Fruit fly (Drosophila melanogaster) whole organism: ENCODE data around the gene CG1316.

Experiments used
- Dll ChIP-seq: fragments of >200 bp; optimal IDR thresholded peaks from 2 replicates; lab custom pipeline; 2017
- EcR ChIP-seq, 2 experiments: fragments of >200 bp; optimal IDR thresholded peaks; 2 replicates each; lab custom pipeline; 2017; ENCODE audit warnings: missing biosample characterization in 2 of 2, missing genetic modification characterization in 2 of 2, missing genetic modification reagents in 2 of 2
- psq ChIP-seq: fragments of >200 bp; optimal IDR thresholded peaks from 2 replicates; lab custom pipeline; 2017
- usp ChIP-seq: fragments of >200 bp; optimal IDR thresholded peaks from 2 replicates; lab custom pipeline; 2017; ENCODE audit warnings: missing biosample characterization, missing genetic modification characterization, mixed read lengths

DNA sequence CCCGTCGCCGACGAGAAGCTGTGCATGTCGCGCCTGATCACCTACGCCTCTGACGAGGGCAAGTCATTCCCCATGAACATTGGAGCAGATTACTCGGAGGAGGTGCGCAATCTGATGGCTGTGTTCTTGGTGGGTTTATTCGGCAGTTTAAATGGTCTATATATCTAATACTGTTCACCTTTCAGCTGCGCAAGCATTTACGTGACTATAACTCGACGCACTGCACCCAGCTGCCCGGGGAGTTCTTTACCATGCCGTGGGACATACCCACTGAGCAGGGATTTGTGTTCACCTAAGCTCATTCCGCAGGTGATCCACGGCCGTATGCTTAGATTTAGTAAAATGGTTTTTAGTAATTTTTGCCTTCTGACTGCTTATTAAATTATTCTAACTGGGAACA is 22.5 kb upstream of the CG1316 start:
- no peak for TF ChIP-seq psq (lab: Kevin White, UChicago)
- TF ChIP-seq usp, result no peak
- no peak for TF ChIP-seq Dll
- no peak for TF ChIP-seq EcR (GFP tag; optimal IDR thresholded peaks at IDR 0.05; lab: Kevin White, UChicago)
